Worm (Caenorhabditis elegans): ENCODE data around the gene K03H9.3.

- TF ChIP-seq nhr-11 (tag; optimal IDR thresholded peaks at IDR 0.05) = no peak
- no peak for TF ChIP-seq nhr-237 (tag; optimal IDR thresholded peaks at IDR 0.05)
- no peak for TF ChIP-seq lin-39 (tag; optimal IDR thresholded peaks at IDR 0.05)
- TF ChIP-seq ceh-82 (tag; optimal IDR thresholded peaks at IDR 0.05) = no peak
Observed at ce11 chrII:6411660-6412451, 11.1 kb upstream of the K03H9.3 start.

Measured in whole organism, L2 larva.